Worm (Caenorhabditis elegans) whole organism, L4/young adult: ENCODE results near the gene acy-2.

Experiments
- W03F9.2 ChIP-seq: fragments of 150-350 bp; optimal IDR thresholded peaks from 2 replicates; lab custom pipeline; 2014; ENCODE audit warnings: missing biosample characterization, missing genetic modification characterization
- dao-5 ChIP-seq: sonication (generic microtip); optimal IDR thresholded peaks from 2 replicates; lab custom pipeline; 2016; ENCODE audit warnings: missing genotype, missing genetic modification characterization, moderate library complexity, missing compliant biosample characterization
- him-1 ChIP-seq: sonication (generic microtip); optimal IDR thresholded peaks from 2 replicates; lab custom pipeline; 2016; ENCODE audit warnings: missing genotype, missing genetic modification reagents, missing genetic modification characterization, missing compliant biosample characterization

Gene acy-2

DNA sequence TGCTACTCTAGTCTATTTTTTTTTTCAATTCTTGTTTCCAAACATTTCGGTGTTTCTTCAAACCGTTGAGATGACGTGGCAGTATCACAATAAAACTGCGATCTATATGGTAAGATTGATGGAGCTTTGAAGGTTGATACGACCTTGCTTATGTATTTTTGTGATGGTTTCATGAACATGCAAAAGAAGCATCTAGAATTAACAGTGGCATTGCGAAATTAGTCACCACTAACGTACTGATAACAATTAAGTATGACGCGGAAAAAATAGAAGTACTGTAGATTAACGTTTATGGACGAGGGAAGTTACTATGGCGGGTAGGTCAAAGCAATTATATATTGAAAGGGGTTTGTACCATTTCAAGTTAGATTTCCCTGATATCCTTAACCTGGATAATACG is 36.6 kb downstream of the acy-2 start:
- TF ChIP-seq W03F9.2 (tag; lab: Kevin White, UChicago): no peak
- TF ChIP-seq him-1: no peak
- no peak for TF ChIP-seq dao-5

DNA sequence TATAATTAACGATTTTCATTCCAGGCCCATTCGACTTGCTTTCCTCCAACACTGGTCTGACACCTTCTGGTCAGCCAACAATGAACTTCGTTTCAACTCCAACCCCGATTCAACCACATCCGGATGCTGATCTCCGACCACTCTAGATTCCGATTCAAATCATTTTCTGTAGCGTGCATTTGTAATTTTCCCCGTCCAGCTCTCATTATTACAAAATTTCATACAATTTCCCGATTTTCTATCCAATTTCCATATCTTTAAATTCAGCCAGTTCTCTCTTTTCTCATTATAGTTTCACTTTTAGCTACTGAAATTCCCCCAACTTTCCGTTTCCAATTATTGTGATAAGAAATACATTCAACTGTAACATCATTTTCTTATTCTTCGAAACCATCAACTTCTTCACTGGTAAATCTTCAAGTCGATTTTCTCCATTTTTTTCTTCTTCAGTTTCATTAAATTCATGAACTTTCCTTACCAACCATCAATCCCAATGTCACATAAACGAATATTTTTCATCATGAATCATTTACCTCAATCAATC is 39.8 kb downstream of the acy-2 start:
- TF ChIP-seq dao-5 (no peak), W03F9.2 (tag; lab: Kevin White, UChicago) (no peak), him-1 (no peak)

ce11 chrV:6016097-6016496 is 40.3 kb downstream of the acy-2 start:
- no peak for TF ChIP-seq him-1
- no peak for TF ChIP-seq dao-5
- TF ChIP-seq W03F9.2 (tag; lab: Kevin White, UChicago): no peak

- TF ChIP-seq W03F9.2 (tag; lab: Kevin White, UChicago) (peak; percentile 90), him-1 (no peak)
These were observed 41.8 kb downstream of the acy-2 start, which contains the start of the genes rpt-2 and aps-1 for ce11 chrV:6017630-6018029. Gene rpt-2, minus strand, starts transcription at chrV:6017669. Gene aps-1, plus strand, starts transcription at chrV:6017970.

DNA sequence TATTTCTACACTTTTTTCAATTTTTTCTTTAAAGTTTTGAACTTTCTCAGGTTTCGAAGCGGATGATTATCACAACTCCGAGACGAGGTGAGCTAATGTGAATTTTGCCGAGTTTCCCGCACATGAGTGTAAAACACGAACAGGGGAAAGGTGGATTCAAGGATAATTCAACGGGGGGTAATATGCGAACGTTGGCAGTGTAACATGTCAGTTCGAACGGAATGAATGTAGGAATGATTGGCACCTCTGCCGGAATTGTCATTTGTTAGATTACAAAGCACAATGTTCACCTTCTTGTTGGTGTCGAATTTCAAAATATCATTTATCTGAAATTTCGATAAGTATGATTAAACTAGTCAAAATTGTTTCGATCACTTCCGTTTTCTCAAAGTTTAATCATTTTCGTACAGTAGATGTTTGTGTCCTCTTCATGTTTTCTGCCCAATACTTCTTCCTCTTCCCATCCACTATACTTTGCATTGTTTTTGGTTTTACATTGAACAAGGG is 43.2 kb downstream of the acy-2 start, which contains the start of gene picc-1:
picc-1 (plus strand) TSS at position 51 of the 507 bp plus-strand sequence.
- TF ChIP-seq him-1 (no peak), dao-5 (no peak), W03F9.2 (tag; lab: Kevin White, UChicago) (no peak)

DNA sequence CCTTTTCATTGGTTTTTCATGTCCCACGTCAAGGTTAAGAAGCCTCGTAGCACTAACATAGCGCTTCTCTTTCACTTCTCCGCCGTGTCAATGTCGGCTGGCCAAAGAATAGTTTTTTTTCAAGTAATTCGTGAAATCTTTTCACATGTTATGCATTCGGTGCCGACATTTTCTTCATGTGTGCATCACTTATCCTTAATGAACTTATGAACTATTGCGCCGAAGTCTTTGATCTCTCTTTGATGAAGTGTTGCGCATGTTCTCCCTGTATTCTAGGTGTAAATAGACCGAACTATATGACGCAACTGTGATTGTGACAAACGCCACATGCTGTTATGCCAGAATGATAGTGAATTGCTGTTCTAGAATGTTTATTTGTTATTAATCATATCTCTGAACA is 46.3 kb downstream of the acy-2 start:
- no peak for TF ChIP-seq dao-5
- no peak for TF ChIP-seq him-1
- no peak for TF ChIP-seq W03F9.2 (tag; lab: Kevin White, UChicago)

- TF ChIP-seq dao-5 (no peak), him-1 (peak; percentile 48)
These were observed 54.7 kb downstream of the acy-2 start for ce11 chrV:6030559-6030975.
